Worm (Caenorhabditis elegans) whole organism, L3 larva: Measurements from ENCODE around the gene spat-3.

ENCODE experiments used
- ceh-82 ChIP-seq: fragments of 150-350 bp; optimal IDR thresholded peaks from 2 replicates; lab custom pipeline; 2014; ENCODE audit warnings: missing biosample characterization, missing genetic modification characterization
- ceh-9 ChIP-seq: sonication (generic microtip); optimal IDR thresholded peaks from 2 replicates; lab custom pipeline; 2018; ENCODE audit warnings: missing biosample characterization, missing genetic modification characterization
- fos-1 ChIP-seq: fragments of 150-350 bp; optimal IDR thresholded peaks from 2 replicates; lab custom pipeline; 2014; ENCODE audit warnings: missing biosample characterization, missing genetic modification characterization
- nhr-11 ChIP-seq: fragments of 150-350 bp; optimal IDR thresholded peaks from 2 replicates; lab custom pipeline; 2014; ENCODE audit warnings: missing biosample characterization, missing genetic modification characterization
- nhr-12 ChIP-seq: fragments of 150-350 bp; optimal IDR thresholded peaks from 2 replicates; lab custom pipeline; 2014; ENCODE audit warnings: missing biosample characterization, missing genetic modification characterization
- nhr-237 ChIP-seq: fragments of 150-350 bp; optimal IDR thresholded peaks from 2 replicates; lab custom pipeline; 2014; ENCODE audit warnings: missing biosample characterization, missing genetic modification characterization
- pqm-1 ChIP-seq: fragments of 150-350 bp; optimal IDR thresholded peaks from 2 replicates; lab custom pipeline; 2017; ENCODE audit warnings: missing biosample characterization, missing genetic modification characterization, inconsistent platforms

- TF ChIP-seq nhr-237 (tag; lab: Kevin White, UChicago) (no peak), pqm-1 (no peak), nhr-11 (tag; lab: Kevin White, UChicago) (no peak), ceh-9 (tag; lab: Kevin White, UChicago) (no peak), fos-1 (tag; lab: Kevin White, UChicago) (no peak), nhr-12 (tag; lab: Kevin White, UChicago) (no peak), ceh-82 (tag; lab: Kevin White, UChicago) (no peak)
Observed at ce11 chrX:4578581-4578980, 27.1 kb downstream of the spat-3 start.
